Worm (Caenorhabditis elegans) whole organism, early embryonic: Measurements from ENCODE around the gene nucl-1.

Experiments used
- B0310.2 ChIP-seq: sonication (generic microtip); optimal IDR thresholded peaks from 2 replicates; lab custom pipeline; 2016; ENCODE audit warnings: mild to moderate bottlenecking, missing genetic modification characterization, missing compliant biosample characterization
- F13C5.2 ChIP-seq: sonication (generic microtip); optimal IDR thresholded peaks from 2 replicates; lab custom pipeline; 2017; ENCODE audit warnings: mild to moderate bottlenecking, missing genetic modification characterization, inconsistent platforms, missing compliant biosample characterization
- aly-1 ChIP-seq: sonication (generic microtip); optimal IDR thresholded peaks from 2 replicates; lab custom pipeline; 2016; ENCODE audit warnings: missing genetic modification characterization, missing compliant biosample characterization
- ama-1 ChIP-seq: fragments of 150-350 bp; optimal IDR thresholded peaks from 2 replicates; lab custom pipeline; 2014
- ceh-13 ChIP-seq: fragments of 200-800 bp; sonication (Bioruptor generic); optimal IDR thresholded peaks from 2 replicates; lab custom pipeline; 2018; ENCODE audit warnings: mild to moderate bottlenecking, missing genetic modification characterization, missing compliant biosample characterization
- ceh-36 ChIP-seq: sonication (generic microtip); optimal IDR thresholded peaks from 2 replicates; lab custom pipeline; 2016; ENCODE audit warnings: missing genetic modification characterization, inconsistent platforms, missing compliant biosample characterization
- ets-7 ChIP-seq: sonication (generic microtip); optimal IDR thresholded peaks from 2 replicates; lab custom pipeline; 2016; ENCODE audit warnings: missing genotype, missing genetic modification characterization, missing compliant biosample characterization
- flt-1 ChIP-seq: fragments of 200-800 bp; sonication (Bioruptor generic); IDR thresholded peaks from 2 replicates; pipeline ENCODE4 v1.3.6; 2022; ENCODE audit warnings: missing genetic modification characterization, missing compliant biosample characterization
- hmbx-1 ChIP-seq: sonication (generic microtip); optimal IDR thresholded peaks from 2 replicates; lab custom pipeline; 2016; ENCODE audit warnings: mild to moderate bottlenecking, missing genetic modification characterization, missing compliant biosample characterization
- hmg-4 ChIP-seq: fragments of 200-800 bp; sonication (Bioruptor generic); optimal IDR thresholded peaks from 2 replicates; lab custom pipeline; 2018; ENCODE audit warnings: mild to moderate bottlenecking, missing genetic modification characterization, missing compliant biosample characterization
- hnd-1 ChIP-seq: sonication (generic microtip); optimal IDR thresholded peaks from 2 replicates; lab custom pipeline; 2016; ENCODE audit warnings: missing genetic modification characterization, missing compliant biosample characterization
- pes-1 ChIP-seq: fragments of 200-800 bp; sonication (Bioruptor generic); IDR thresholded peaks from 2 replicates; pipeline ENCODE4 v1.3.6; 2022; ENCODE audit warnings: missing genetic modification reagents, missing genetic modification characterization, missing compliant biosample characterization
- scrt-1 ChIP-seq: fragments of 200-800 bp; sonication (Bioruptor generic); IDR thresholded peaks from 2 replicates; pipeline ENCODE4 v1.3.6; 2022; ENCODE audit warnings: missing genetic modification characterization, missing compliant biosample characterization
- sea-1 ChIP-seq: fragments of 200-800 bp; sonication (Bioruptor generic); conservative IDR thresholded peaks from 2 replicates; pipeline ENCODE4 v1.3.6; 2022; ENCODE audit warnings: missing genetic modification characterization, missing compliant biosample characterization
- tbx-11 ChIP-seq: fragments of 200-800 bp; sonication (Bioruptor generic); IDR thresholded peaks from 2 replicates; pipeline ENCODE4 v1.3.6; 2022; ENCODE audit warnings: missing genetic modification characterization, missing compliant biosample characterization
- tbx-37 ChIP-seq: fragments of 200-800 bp; sonication (Bioruptor generic); conservative IDR thresholded peaks from 2 replicates; pipeline ENCODE4 v1.3.6; 2022; ENCODE audit warnings: missing genetic modification reagents, missing genetic modification characterization, missing compliant biosample characterization
- tra-4 ChIP-seq: sonication (generic microtip); optimal IDR thresholded peaks from 2 replicates; lab custom pipeline; 2017; ENCODE audit warnings: missing genetic modification characterization, missing compliant biosample characterization

nucl-1 gene

DNA sequence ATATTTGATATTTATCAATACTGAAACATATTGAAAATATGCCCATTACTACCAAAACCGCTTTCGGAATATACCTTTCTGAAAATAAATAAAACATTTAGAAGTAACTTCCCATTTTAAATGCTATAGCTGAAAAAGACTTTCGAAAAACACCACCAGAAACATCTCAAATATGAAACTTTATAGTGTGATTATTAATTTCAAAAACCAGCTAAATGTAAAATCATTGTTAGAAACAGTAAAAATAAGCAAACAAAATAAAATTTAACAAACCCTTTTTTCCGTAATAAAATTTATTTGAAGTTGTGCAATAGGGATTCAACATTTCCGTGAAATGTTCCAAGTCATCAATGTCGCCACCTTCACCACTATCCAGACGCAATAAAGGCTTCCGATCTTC lies 21.3 kb downstream of the nucl-1 start, which contains the start of the genes K07H8.5 and K07H8.8:
K07H8.5 (plus strand) TSS at position 301 of the 400 bp plus-strand sequence.
K07H8.8 (minus strand) TSS at position 389 of the 400 bp plus-strand sequence.
- TF ChIP-seq tbx-37 (GFP tag; lab: Robert Waterston, UW), result no peak
- no peak for TF ChIP-seq sea-1 (GFP tag; lab: Robert Waterston, UW)
- TF ChIP-seq ets-7 (tag; lab: Kevin White, UChicago), result no peak
- no peak for TF ChIP-seq aly-1 (tag; lab: Kevin White, UChicago)
- TF ChIP-seq scrt-1 (GFP tag; lab: Robert Waterston, UW), result no peak
- no peak for TF ChIP-seq tbx-11
- TF ChIP-seq pes-1 (GFP tag; lab: Robert Waterston, UW), result no peak
- TF ChIP-seq B0310.2 (tag; lab: Kevin White, UChicago), result no peak
- no peak for TF ChIP-seq flt-1 (GFP tag; lab: Robert Waterston, UW)
- no peak for TF ChIP-seq F13C5.2 (tag; lab: Kevin White, UChicago)
- TF ChIP-seq hmbx-1 (tag; lab: Kevin White, UChicago), result no peak
- TF ChIP-seq tra-4 (tag; lab: Kevin White, UChicago), result no peak
- TF ChIP-seq hmg-4 (GFP tag; lab: Kevin White, UChicago), result no peak
- no peak for TF ChIP-seq hnd-1 (tag; lab: Kevin White, UChicago)
- TF ChIP-seq ama-1 (lab: Kevin White, UChicago), result no peak
- no peak for TF ChIP-seq ceh-13 (GFP tag; lab: Kevin White, UChicago)

ce11 chrIV:8266024-8266949 lies 23.0 kb downstream of the nucl-1 start:
- no peak for TF ChIP-seq ets-7 (tag; lab: Kevin White, UChicago)
- TF ChIP-seq hmbx-1 (tag; lab: Kevin White, UChicago), result no peak
- TF ChIP-seq tbx-11, result no peak
- no peak for TF ChIP-seq flt-1 (GFP tag; lab: Robert Waterston, UW)
- no peak for TF ChIP-seq tra-4 (tag; lab: Kevin White, UChicago)
- TF ChIP-seq ama-1 (lab: Kevin White, UChicago), result no peak
- no peak for TF ChIP-seq hnd-1 (tag; lab: Kevin White, UChicago)
- no peak for TF ChIP-seq ceh-36
- no peak for TF ChIP-seq sea-1 (GFP tag; lab: Robert Waterston, UW)
- no peak for TF ChIP-seq aly-1 (tag; lab: Kevin White, UChicago)
- TF ChIP-seq ceh-13 (GFP tag; lab: Kevin White, UChicago), result no peak
- TF ChIP-seq hmg-4 (GFP tag; lab: Kevin White, UChicago), result no peak
- no peak for TF ChIP-seq tbx-37 (GFP tag; lab: Robert Waterston, UW)
- no peak for TF ChIP-seq F13C5.2 (tag; lab: Kevin White, UChicago)
- no peak for TF ChIP-seq pes-1 (GFP tag; lab: Robert Waterston, UW)
- no peak for TF ChIP-seq B0310.2 (tag; lab: Kevin White, UChicago)
- no peak for TF ChIP-seq scrt-1 (GFP tag; lab: Robert Waterston, UW)

DNA sequence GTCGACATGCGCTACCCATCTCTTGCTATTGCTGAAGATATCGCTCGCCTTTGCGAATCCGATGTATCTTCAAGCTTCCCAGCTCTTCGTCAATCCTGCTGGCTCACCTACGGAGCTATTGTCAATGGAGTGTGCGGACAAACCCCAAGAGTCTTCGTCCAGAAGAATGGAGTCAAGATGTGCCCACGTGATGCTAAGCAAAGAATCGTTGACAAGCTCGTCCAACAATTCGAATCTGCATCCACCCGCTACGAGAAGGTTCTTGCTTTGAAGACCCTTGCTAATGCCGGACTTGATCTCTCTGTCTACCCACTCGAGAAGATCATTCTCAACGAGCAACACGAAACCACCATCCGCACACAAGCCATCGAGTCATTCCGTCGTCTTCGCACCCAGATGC lies 26.7 kb downstream of the nucl-1 start:
- TF ChIP-seq ceh-36, result no peak
- TF ChIP-seq F13C5.2 (tag; lab: Kevin White, UChicago), result no peak
- no peak for TF ChIP-seq tbx-11
- TF ChIP-seq B0310.2 (tag; lab: Kevin White, UChicago), result no peak
- TF ChIP-seq ama-1 (lab: Kevin White, UChicago), result no peak
- no peak for TF ChIP-seq pes-1 (GFP tag; lab: Robert Waterston, UW)
- TF ChIP-seq sea-1 (GFP tag; lab: Robert Waterston, UW), result no peak
- no peak for TF ChIP-seq aly-1 (tag; lab: Kevin White, UChicago)
- no peak for TF ChIP-seq ets-7 (tag; lab: Kevin White, UChicago)
- TF ChIP-seq scrt-1 (GFP tag; lab: Robert Waterston, UW), result no peak
- no peak for TF ChIP-seq hmbx-1 (tag; lab: Kevin White, UChicago)
- no peak for TF ChIP-seq hmg-4 (GFP tag; lab: Kevin White, UChicago)
- TF ChIP-seq tra-4 (tag; lab: Kevin White, UChicago), result no peak
- TF ChIP-seq flt-1 (GFP tag; lab: Robert Waterston, UW), result no peak
- TF ChIP-seq hnd-1 (tag; lab: Kevin White, UChicago), result no peak

DNA sequence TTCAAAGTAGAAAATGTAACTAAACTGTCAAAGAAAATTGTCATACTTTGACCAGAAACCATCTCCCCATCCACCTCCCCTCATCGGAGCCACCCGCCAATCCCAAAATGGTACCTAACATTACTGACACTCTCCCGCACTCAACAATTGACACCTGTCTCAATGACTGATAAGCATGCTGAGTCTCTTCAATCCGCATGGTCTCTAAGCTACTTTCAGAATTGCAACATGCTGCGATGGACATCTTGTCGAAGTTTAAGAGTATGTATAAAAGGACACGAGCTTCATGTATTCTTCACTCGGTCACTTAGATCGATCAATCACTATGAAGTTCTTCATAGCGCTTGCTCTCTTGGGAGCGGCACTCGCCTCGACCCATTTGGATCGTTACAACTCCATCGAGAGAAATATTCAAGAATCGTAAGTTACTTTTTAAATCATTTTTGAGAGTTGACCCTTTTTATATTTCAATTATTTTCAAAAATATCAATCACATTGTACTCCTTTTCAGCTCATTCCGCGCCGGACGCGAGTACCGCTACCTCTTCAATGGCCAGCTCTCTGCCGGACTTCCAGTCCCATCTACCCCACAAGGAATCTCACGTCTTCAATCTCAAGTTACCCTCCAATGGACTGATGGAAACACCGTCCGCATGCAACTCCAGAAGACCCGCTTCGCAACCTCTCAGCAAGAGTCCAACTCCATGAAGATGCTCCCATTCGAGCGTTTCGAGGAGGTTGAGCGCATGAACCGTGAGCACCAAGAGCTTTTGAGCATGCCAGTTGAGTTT lies 28.3 kb downstream of the nucl-1 start, which contains the start of gene vit-6:
vit-6 (plus strand) TSS at position 310 of the 791 bp plus-strand sequence.
- TF ChIP-seq ceh-13 (GFP tag; lab: Kevin White, UChicago) (no peak), ama-1 (lab: Kevin White, UChicago) (no peak), sea-1 (GFP tag; lab: Robert Waterston, UW) (no peak), pes-1 (GFP tag; lab: Robert Waterston, UW) (no peak), tbx-37 (GFP tag; lab: Robert Waterston, UW) (no peak), hmbx-1 (tag; lab: Kevin White, UChicago) (no peak), tbx-11 (no peak), hmg-4 (GFP tag; lab: Kevin White, UChicago) (no peak)

ce11 chrIV:8259904-8260303 lies 29.4 kb downstream of the nucl-1 start, which contains the start of gene K07H8.7:
Gene K07H8.7 (minus strand): TSS chrIV:8260004.
- no peak for TF ChIP-seq B0310.2 (tag; lab: Kevin White, UChicago)
- no peak for TF ChIP-seq ets-7 (tag; lab: Kevin White, UChicago)

DNA sequence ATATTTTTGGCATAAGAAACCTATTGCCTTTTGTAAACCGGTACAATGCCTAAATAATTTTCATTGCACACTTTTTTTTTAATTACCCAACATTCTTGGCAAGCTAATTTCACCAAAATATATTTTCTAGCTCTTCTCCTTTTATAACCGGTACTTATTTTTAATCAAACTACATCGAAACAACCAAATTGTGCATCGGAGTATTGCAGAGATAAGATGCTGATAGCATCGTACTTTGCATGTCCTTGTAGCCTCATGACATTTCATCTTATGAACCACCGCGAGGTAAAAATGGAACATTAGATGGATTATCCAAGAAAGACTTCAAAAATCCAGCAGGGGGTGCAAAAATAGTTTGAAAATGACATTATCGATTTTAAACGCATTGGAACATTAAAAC lies 34.1 kb downstream of the nucl-1 start:
- TF ChIP-seq scrt-1 (GFP tag; lab: Robert Waterston, UW) (no peak), B0310.2 (tag; lab: Kevin White, UChicago) (no peak), sea-1 (GFP tag; lab: Robert Waterston, UW) (no peak), pes-1 (GFP tag; lab: Robert Waterston, UW) (no peak)
